Worm (Caenorhabditis elegans) whole organism, L4 larva: Measurements from ENCODE around the gene H41C03.3.

Experiments used
- F37D6.2 ChIP-seq: sonication (generic microtip); optimal IDR thresholded peaks from 2 replicates; lab custom pipeline; 2016; ENCODE audit warnings: mild to moderate bottlenecking, missing genetic modification characterization, missing compliant biosample characterization
- R02D3.7 ChIP-seq: fragments of 150-350 bp; sonication (generic microtip); optimal IDR thresholded peaks from 3 replicates; lab custom pipeline; 2014; ENCODE audit warnings: missing biosample characterization, missing genetic modification characterization
- T20F7.1 ChIP-seq: fragments of 200-800 bp; sonication (Bioruptor generic); optimal IDR thresholded peaks from 2 replicates; lab custom pipeline; 2018; ENCODE audit warnings: mild to moderate bottlenecking, missing genetic modification characterization, missing compliant biosample characterization
- T26A8.4 ChIP-seq: fragments of 200-800 bp; sonication (Bioruptor generic); IDR thresholded peaks from 2 replicates; pipeline ENCODE4 v1.3.6; 2022; ENCODE audit warnings: missing genetic modification characterization, missing compliant biosample characterization
- ZK546.5 ChIP-seq, 2 experiments: sonication (generic microtip); optimal IDR thresholded peaks; 2 replicates each; lab custom pipeline; 2017; ENCODE audit warnings: missing biosample characterization in 2 of 2, missing genetic modification characterization in 2 of 2
- aha-1 ChIP-seq: fragments of 150-350 bp; peaks from one replicate; lab custom pipeline; 2014; ENCODE audit warnings: missing biosample characterization, missing genetic modification characterization
- aly-2 ChIP-seq: sonication (generic microtip); optimal IDR thresholded peaks from 2 replicates; lab custom pipeline; 2018; ENCODE audit warnings: missing biosample characterization, missing genetic modification characterization
- ama-1 ChIP-seq: fragments of 150-350 bp; optimal IDR thresholded peaks from 2 replicates; lab custom pipeline; 2014; ENCODE audit warnings: inconsistent platforms, mixed read lengths
- arid-1 ChIP-seq: fragments of 200-800 bp; sonication (Bioruptor generic); conservative IDR thresholded peaks from 2 replicates; pipeline ENCODE4 v1.3.6; 2022; ENCODE audit warnings: missing genetic modification reagents, missing genetic modification characterization, missing compliant biosample characterization
- ceh-20 ChIP-seq: fragments of 200-800 bp; sonication (Bioruptor generic); IDR thresholded peaks from 2 replicates; pipeline ENCODE4 v1.3.6; 2022; ENCODE audit warnings: missing genetic modification reagents, missing genetic modification characterization, missing compliant biosample characterization
- ceh-44 ChIP-seq: fragments of 200-800 bp; sonication (Bioruptor generic); IDR thresholded peaks from 2 replicates; pipeline ENCODE4 v1.3.6; 2022; ENCODE audit warnings: missing genetic modification reagents, missing genetic modification characterization, missing compliant biosample characterization
- ceh-82 ChIP-seq: sonication (generic microtip); optimal IDR thresholded peaks from 2 replicates; lab custom pipeline; 2017; ENCODE audit warnings: missing biosample characterization, missing genetic modification characterization
- ces-1 ChIP-seq: fragments of 150-350 bp; sonication (generic microtip); optimal IDR thresholded peaks from 4 replicates; lab custom pipeline; 2014; ENCODE audit warnings: missing biosample characterization, missing genetic modification reagents, missing genetic modification characterization
- ctbp-1 ChIP-seq: fragments of 200-800 bp; sonication (Bioruptor generic); IDR thresholded peaks from 2 replicates; pipeline ENCODE4 v1.3.6; 2022; ENCODE audit warnings: missing genetic modification reagents, missing genetic modification characterization, missing compliant biosample characterization
- daf-16 ChIP-seq, 3 experiments: sonication (generic microtip); optimal IDR thresholded peaks; 2 replicates each; lab custom pipeline; 2016 to 2017; ENCODE audit warnings: missing genetic modification characterization in 3 of 3, missing genetic modification reagents in 3 of 3, mild to moderate bottlenecking in 2 of 3, missing compliant biosample characterization in 2 of 3, missing biosample characterization in 1 of 3, moderate library complexity in 1 of 3
- dmd-6 ChIP-seq: fragments of 200-800 bp; sonication (Bioruptor generic); IDR thresholded peaks from 2 replicates; pipeline ENCODE4 v1.3.6; 2022; ENCODE audit warnings: missing genetic modification reagents, missing genetic modification characterization, missing compliant biosample characterization
- dmd-8 ChIP-seq: fragments of 200-800 bp; sonication (Bioruptor generic); IDR thresholded peaks from 2 replicates; pipeline ENCODE4 v1.3.6; 2022; ENCODE audit warnings: missing genetic modification characterization, missing compliant biosample characterization
- duxl-1 ChIP-seq: sonication (generic microtip); optimal IDR thresholded peaks from 2 replicates; lab custom pipeline; 2016; ENCODE audit warnings: mild to moderate bottlenecking, missing genetic modification characterization, moderate library complexity, missing compliant biosample characterization; ENCODE audit not compliant: poor library complexity
- dve-1 ChIP-seq: sonication (generic microtip); optimal IDR thresholded peaks from 2 replicates; lab custom pipeline; 2017; ENCODE audit warnings: antibody characterized with exemption, mild to moderate bottlenecking, missing genetic modification characterization, missing compliant biosample characterization; ENCODE audit not compliant: insufficient read depth
- fkh-10 ChIP-seq: fragments of 150-350 bp; optimal IDR thresholded peaks from 2 replicates; lab custom pipeline; 2014; ENCODE audit warnings: missing biosample characterization, missing genetic modification reagents, missing genetic modification characterization
- hlh-11 ChIP-seq: fragments of 200-800 bp; sonication (Bioruptor generic); optimal IDR thresholded peaks from 2 replicates; lab custom pipeline; 2018; ENCODE audit warnings: mild to moderate bottlenecking, missing genetic modification characterization, missing compliant biosample characterization
- hlh-30 ChIP-seq: sonication (generic microtip); optimal IDR thresholded peaks from 2 replicates; lab custom pipeline; 2017; ENCODE audit warnings: antibody characterized with exemption, mild to moderate bottlenecking, missing genetic modification characterization, missing compliant biosample characterization; ENCODE audit not compliant: insufficient read depth
- lin-13 ChIP-seq: fragments of 150-350 bp; optimal IDR thresholded peaks from 2 replicates; lab custom pipeline; 2014; ENCODE audit warnings: missing biosample characterization, missing genetic modification reagents, missing genetic modification characterization
- lir-3 ChIP-seq: sonication (generic microtip); optimal IDR thresholded peaks from 2 replicates; lab custom pipeline; 2016; ENCODE audit warnings: mild to moderate bottlenecking, missing genetic modification characterization, missing compliant biosample characterization
- lsy-2 ChIP-seq, 2 experiments: fragments of 150-350 bp in 1 of 2; sonication (generic microtip) in 1 of 2; optimal IDR thresholded peaks; 2 replicates each; lab custom pipeline; 2014 to 2017; ENCODE audit warnings: missing biosample characterization in 2 of 2, missing genetic modification characterization in 2 of 2
- mdl-1 ChIP-seq, 2 experiments: fragments of 150-350 bp in 1 of 2; sonication (generic microtip) in 1 of 2; optimal IDR thresholded peaks; 2 replicates each; lab custom pipeline; 2014 to 2017; ENCODE audit warnings: missing biosample characterization in 2 of 2, missing genetic modification characterization in 2 of 2
- mep-1 ChIP-seq: fragments of 150-350 bp; sonication (generic microtip); optimal IDR thresholded peaks from 3 replicates; lab custom pipeline; 2014; ENCODE audit warnings: missing biosample characterization, missing genetic modification characterization
- mes-2 ChIP-seq: sonication (generic microtip); optimal IDR thresholded peaks from 2 replicates; lab custom pipeline; 2016; ENCODE audit warnings: missing genotype, mild to moderate bottlenecking, missing genetic modification characterization, missing compliant biosample characterization; ENCODE audit not compliant: poor library complexity, severe bottlenecking
- mxl-3 ChIP-seq: fragments of 200-800 bp; sonication (Bioruptor generic); optimal IDR thresholded peaks from 2 replicates; lab custom pipeline; 2018; ENCODE audit warnings: mild to moderate bottlenecking, missing genetic modification characterization, missing compliant biosample characterization
- nhr-10 ChIP-seq: fragments of 150-350 bp; optimal IDR thresholded peaks from 2 replicates; lab custom pipeline; 2014; ENCODE audit warnings: missing biosample characterization, missing genetic modification characterization
- nhr-28 ChIP-seq: fragments of 150-350 bp; optimal IDR thresholded peaks from 2 replicates; lab custom pipeline; 2014; ENCODE audit warnings: missing biosample characterization, missing genetic modification characterization
- nhr-41 ChIP-seq: fragments of 200-800 bp; sonication (Bioruptor generic); IDR thresholded peaks from 2 replicates; pipeline ENCODE4 v1.3.6; 2022; ENCODE audit warnings: missing genetic modification reagents, missing genetic modification characterization, missing compliant biosample characterization
- nhr-76 ChIP-seq: fragments of 150-350 bp; optimal IDR thresholded peaks from 2 replicates; lab custom pipeline; 2014; ENCODE audit warnings: missing biosample characterization, missing genetic modification characterization
- nhr-77 ChIP-seq: fragments of 150-350 bp; optimal IDR thresholded peaks from 2 replicates; lab custom pipeline; 2014; ENCODE audit warnings: missing biosample characterization, missing genetic modification characterization
- pha-4 ChIP-seq, 2 experiments: fragments of 150-350 bp in 1 of 2; fragments of 200-800 bp in 1 of 2; sonication (Bioruptor generic) in 1 of 2; IDR thresholded peaks in 1 of 2; optimal IDR thresholded peaks in 1 of 2; 2 replicates each; pipeline versions ENCODE4 v1.3.6 to Lab custom; 2014 to 2022; ENCODE audit warnings: missing genetic modification characterization in 2 of 2, missing genetic modification reagents in 2 of 2, missing biosample characterization in 1 of 2, missing compliant biosample characterization in 1 of 2
- rbr-2 ChIP-seq: sonication (generic microtip); optimal IDR thresholded peaks from 2 replicates; lab custom pipeline; 2016; ENCODE audit warnings: missing genotype, missing genetic modification characterization, missing compliant biosample characterization
- sdz-12 ChIP-seq: fragments of 200-800 bp; sonication (Bioruptor generic); optimal IDR thresholded peaks from 2 replicates; lab custom pipeline; 2018; ENCODE audit warnings: mild to moderate bottlenecking, missing genetic modification characterization, missing compliant biosample characterization
- set-16 ChIP-seq: fragments of 200-800 bp; sonication (Bioruptor generic); IDR thresholded peaks from 2 replicates; pipeline ENCODE4 v1.3.6; 2022; ENCODE audit warnings: missing genetic modification reagents, missing genetic modification characterization, missing compliant biosample characterization
- snpc-1.2 ChIP-seq: fragments of 200-800 bp; sonication (Bioruptor generic); IDR thresholded peaks from 2 replicates; pipeline ENCODE4 v1.3.6; 2022; ENCODE audit warnings: missing genetic modification reagents, missing genetic modification characterization, missing compliant biosample characterization
- snpc-4 ChIP-seq: fragments of 150-350 bp; optimal IDR thresholded peaks from 2 replicates; lab custom pipeline; 2014; ENCODE audit warnings: missing biosample characterization, missing genetic modification characterization
- spr-3 ChIP-seq: fragments of 200-800 bp; sonication (Bioruptor generic); optimal IDR thresholded peaks from 2 replicates; lab custom pipeline; 2018; ENCODE audit warnings: mild to moderate bottlenecking, missing genetic modification characterization, missing compliant biosample characterization
- tra-1 ChIP-seq: fragments of 200-800 bp; sonication (Bioruptor generic); IDR thresholded peaks from 2 replicates; pipeline ENCODE4 v1.3.6; 2022; ENCODE audit warnings: missing genetic modification reagents, missing genetic modification characterization, missing compliant biosample characterization
- unc-39 ChIP-seq: sonication (generic microtip); optimal IDR thresholded peaks from 2 replicates; lab custom pipeline; 2017; ENCODE audit warnings: missing biosample characterization, missing genetic modification characterization
- vab-7 ChIP-seq: fragments of 200-800 bp; sonication (Bioruptor generic); IDR thresholded peaks from 2 replicates; pipeline ENCODE4 v1.3.6; 2022; ENCODE audit warnings: missing genetic modification reagents, missing genetic modification characterization, missing compliant biosample characterization
- zag-1 ChIP-seq: fragments of 150-350 bp; optimal IDR thresholded peaks from 2 replicates; lab custom pipeline; 2014; ENCODE audit warnings: missing biosample characterization, missing genetic modification characterization
- zip-11 ChIP-seq: fragments of 200-800 bp; sonication (Bioruptor generic); IDR thresholded peaks from 2 replicates; pipeline ENCODE4 v1.3.6; 2022; ENCODE audit warnings: missing genetic modification characterization, missing compliant biosample characterization
- ztf-11 ChIP-seq: fragments of 150-350 bp; optimal IDR thresholded peaks from 2 replicates; lab custom pipeline; 2014; ENCODE audit warnings: missing biosample characterization, missing genetic modification characterization

H41C03.3 gene

DNA sequence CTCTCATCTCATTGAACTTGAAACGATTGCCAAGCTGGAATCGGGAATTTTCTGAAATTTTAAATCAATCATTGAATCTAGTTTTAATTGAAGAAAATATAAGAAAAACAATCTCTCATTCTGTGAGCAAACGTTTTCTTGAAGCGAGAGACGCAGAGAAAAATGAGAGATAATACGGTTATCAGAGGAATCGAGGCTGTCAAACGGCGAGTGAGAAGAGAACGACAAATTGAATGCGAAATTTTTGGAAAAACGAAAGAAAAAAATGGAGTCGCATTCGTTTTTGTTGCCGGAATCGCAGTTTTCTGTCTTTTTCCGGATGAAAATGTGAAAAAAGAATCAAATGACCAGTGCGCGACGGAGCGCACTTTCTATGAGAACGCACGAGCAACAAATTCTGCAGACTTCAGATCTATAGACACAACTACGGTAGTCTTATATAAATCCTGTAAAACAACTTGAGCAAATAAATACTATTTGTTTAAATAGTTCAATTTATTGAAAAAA lies 28.0 kb downstream of the H41C03.3 start, which contains the start of gene tex-2 (continued):
- TF ChIP-seq F37D6.2 (tag; lab: Kevin White, UChicago) (peak; percentile 17), ces-1 (GFP tag; lab: Kevin White, UChicago) (no peak), dmd-6 (GFP tag; lab: Robert Waterston, UW) (peak; percentile 79), fkh-10 (peak; percentile 43), aly-2 (tag; lab: Kevin White, UChicago) (no peak), lin-13 (GFP tag; lab: Kevin White, UChicago) (peak; percentile 10), tra-1 (GFP tag; lab: Robert Waterston, UW) (peak; percentile 61; the same call in 1 of the 2 replicates), ceh-20 (no peak), zag-1 (no peak), set-16 (GFP tag; lab: Robert Waterston, UW) (no peak), hlh-11 (tag; lab: Kevin White, UChicago) (peak; percentile 72), ctbp-1 (GFP tag; lab: Robert Waterston, UW) (no peak), mes-2 (tag; lab: Kevin White, UChicago) (peak; percentile 71), dve-1 (tag; lab: Kevin White, UChicago) (peak; percentile 86), T26A8.4 (GFP tag; lab: Robert Waterston, UW) (no peak), snpc-4 (tag; lab: Kevin White, UChicago) (no peak), nhr-41 (no peak), nhr-10 (no peak), ceh-44 (GFP tag; lab: Robert Waterston, UW) (no peak), sdz-12 (GFP tag; lab: Kevin White, UChicago) (no peak), T20F7.1 (GFP tag; lab: Kevin White, UChicago) (peak; percentile 68), mep-1 (tag; lab: Kevin White, UChicago) (peak; percentile 53), arid-1 (GFP tag; lab: Robert Waterston, UW) (no peak), spr-3 (GFP tag; lab: Kevin White, UChicago) (no peak), unc-39 (no peak)

DNA sequence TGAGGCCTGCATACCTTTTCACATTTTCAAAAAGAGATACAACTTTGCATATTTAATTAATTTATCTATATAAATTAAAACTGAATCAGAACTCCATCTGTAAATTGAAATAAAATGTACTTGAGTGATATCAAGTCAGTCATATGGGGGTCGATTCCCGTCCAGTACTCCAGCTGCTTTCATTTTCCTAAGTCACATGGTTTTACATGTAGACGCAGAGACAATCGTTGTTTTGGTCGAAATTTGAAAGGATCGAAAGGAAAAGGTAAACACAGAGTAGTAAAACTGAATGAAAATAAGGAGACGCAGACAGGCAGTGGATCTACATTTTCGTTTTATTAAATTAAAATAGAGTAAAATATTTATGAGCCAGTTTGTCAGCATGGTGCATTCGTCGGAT lies 28.6 kb downstream of the H41C03.3 start:
- TF ChIP-seq daf-16 (GFP tag; optimal IDR thresholded peaks at IDR 0.05; lab: Kevin White, UChicago): no peak
- TF ChIP-seq daf-16 (tag; optimal IDR thresholded peaks at IDR 0.05; lab: Kevin White, UChicago): peak; percentile 49
- TF ChIP-seq tra-1 (GFP tag; lab: Robert Waterston, UW): no peak
- peak; percentile 88 for TF ChIP-seq hlh-30 (tag; lab: Kevin White, UChicago)
- peak in 1 of 2 experiments; percentile 11 for TF ChIP-seq lsy-2 (tag; optimal IDR thresholded peaks at IDR 0.05; lab: Kevin White, UChicago)
- peak; percentile 69 for TF ChIP-seq nhr-28 (tag; lab: Kevin White, UChicago)
- TF ChIP-seq snpc-1.2 (GFP tag; lab: Robert Waterston, UW): no peak
- no peak for TF ChIP-seq ZK546.5 (tag; optimal IDR thresholded peaks at IDR 0.05; lab: Kevin White, UChicago)
- no peak for TF ChIP-seq vab-7
- peak; percentile 75 for TF ChIP-seq aha-1 (tag; lab: Kevin White, UChicago)
- no peak for TF ChIP-seq dmd-8 (GFP tag; lab: Robert Waterston, UW)
- no peak for TF ChIP-seq ama-1 (lab: Kevin White, UChicago)
- TF ChIP-seq mxl-3: no peak
- no peak for TF ChIP-seq pha-4 (GFP tag; IDR thresholded peaks at IDR 0.05; lab: Robert Waterston, UW)
- peak; percentile 4 for TF ChIP-seq pha-4 (tag; optimal IDR thresholded peaks at IDR 0.05; lab: Kevin White, UChicago)
- TF ChIP-seq unc-39: no peak
- peak; percentile 24 for TF ChIP-seq mes-2 (tag; lab: Kevin White, UChicago)
- TF ChIP-seq lir-3 (tag; lab: Kevin White, UChicago): no peak
- no peak for TF ChIP-seq rbr-2 (tag; lab: Kevin White, UChicago)
- TF ChIP-seq duxl-1 (tag; lab: Kevin White, UChicago): no peak
- TF ChIP-seq zip-11 (GFP tag; lab: Robert Waterston, UW): no peak
- TF ChIP-seq ceh-82 (tag; lab: Kevin White, UChicago): no peak
- peak in 1 of 2 experiments; percentile 28 for TF ChIP-seq mdl-1 (tag; optimal IDR thresholded peaks at IDR 0.05; lab: Kevin White, UChicago)
- TF ChIP-seq nhr-77: peak; percentile 17
- TF ChIP-seq nhr-76: no peak
- no peak for TF ChIP-seq ztf-11 (tag; lab: Kevin White, UChicago)
- TF ChIP-seq R02D3.7 (tag; lab: Kevin White, UChicago): no peak
- peak; percentile 54 for TF ChIP-seq dve-1 (tag; lab: Kevin White, UChicago)
- TF ChIP-seq fkh-10: no peak
